Worm (Caenorhabditis elegans): Measurements from ENCODE around the gene ZK1290.11.

The ZK1290.11 gene

DNA sequence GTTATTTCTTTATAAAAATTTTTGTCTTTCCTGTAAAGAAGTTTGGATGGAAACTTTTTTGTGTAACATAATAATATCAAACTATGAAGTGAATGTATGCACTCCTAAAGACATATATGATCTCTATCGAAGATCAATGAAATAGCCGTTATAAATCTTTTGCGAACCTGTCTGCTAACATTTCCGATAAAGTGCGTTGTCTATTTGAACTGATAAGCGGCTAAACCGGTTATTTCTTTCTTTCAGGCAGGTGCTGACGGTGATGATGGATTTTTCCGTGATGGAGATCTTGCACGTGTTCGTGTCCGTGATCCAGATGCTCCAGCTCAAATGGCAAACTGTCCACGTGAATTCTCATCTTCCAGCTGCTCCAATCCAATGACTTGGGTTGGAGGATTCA lies 29.9 kb downstream of the ZK1290.11 start:
- TF ChIP-seq unc-62 (GFP tag; optimal IDR thresholded peaks at IDR 0.05) (no peak), fos-1 (tag; optimal IDR thresholded peaks at IDR 0.05) (no peak), ceh-9 (tag; optimal IDR thresholded peaks at IDR 0.05) (no peak), hmg-11 (tag; optimal IDR thresholded peaks at IDR 0.05) (no peak), elt-2 (tag; optimal IDR thresholded peaks at IDR 0.05) (no peak), ama-1 (optimal IDR thresholded peaks at IDR 0.05) (no peak), fkh-10 (GFP tag; optimal IDR thresholded peaks at IDR 0.05) (no peak), nhr-237 (tag; optimal IDR thresholded peaks at IDR 0.05) (no peak), nhr-67 (tag; optimal IDR thresholded peaks at IDR 0.05) (no peak), egl-5 (tag; optimal IDR thresholded peaks at IDR 0.05) (no peak), elt-3 (tag; optimal IDR thresholded peaks at IDR 0.05) (peak in 1 of 3 experiments; percentile 63), pqm-1 (tag; optimal IDR thresholded peaks at IDR 0.05) (no peak), nhr-23 (tag; optimal IDR thresholded peaks at IDR 0.05) (peak; percentile 52), eor-1 (tag; optimal IDR thresholded peaks at IDR 0.05) (no peak), egl-27 (tag; optimal IDR thresholded peaks at IDR 0.05) (no peak), ztf-4 (tag; optimal IDR thresholded peaks at IDR 0.05) (no peak), nhr-43 (tag; optimal IDR thresholded peaks at IDR 0.05; ENCODE audit: poor library complexity, severe bottlenecking) (peak; percentile 59), nhr-25 (tag; optimal IDR thresholded peaks at IDR 0.05) (no peak)

DNA sequence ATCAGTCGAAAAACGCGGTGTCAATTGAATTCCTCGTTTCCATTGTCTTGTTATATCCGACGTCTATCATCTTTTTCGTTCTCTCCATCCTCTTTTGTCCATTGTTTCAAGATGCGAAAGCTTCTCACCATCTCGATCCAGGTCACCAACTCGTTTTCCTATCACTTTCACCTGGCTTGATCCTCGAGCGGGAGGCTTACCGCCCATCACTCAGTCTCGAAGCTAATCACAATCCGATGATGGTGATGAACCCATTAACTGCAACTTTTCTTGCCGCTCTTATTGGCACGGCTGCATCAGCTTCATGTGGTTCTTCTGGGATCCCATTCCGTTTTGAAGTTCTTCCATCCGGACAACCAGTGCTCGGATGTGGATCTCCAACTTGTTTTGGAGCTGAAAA lies 30.4 kb downstream of the ZK1290.11 start, which contains the start of gene wrt-1:
TSS of gene wrt-1 (plus strand) at position 53 of the 400 bp plus-strand sequence.
- TF ChIP-seq elt-1 (tag; optimal IDR thresholded peaks at IDR 0.05) (no peak), elt-3 (tag; optimal IDR thresholded peaks at IDR 0.05) (no peak), nhr-76 (tag; optimal IDR thresholded peaks at IDR 0.05) (no peak), nhr-43 (tag; optimal IDR thresholded peaks at IDR 0.05; ENCODE audit: poor library complexity, severe bottlenecking) (no peak), ama-1 (optimal IDR thresholded peaks at IDR 0.05) (peak; percentile 19), zag-1 (tag; optimal IDR thresholded peaks at IDR 0.05) (no peak), nhr-23 (tag; optimal IDR thresholded peaks at IDR 0.05) (peak; percentile 41), pha-4 (tag; optimal IDR thresholded peaks at IDR 0.05) (no peak), nfya-1 (tag; optimal IDR thresholded peaks at IDR 0.05; ENCODE audit: insufficient read depth) (no peak), nhr-28 (tag; optimal IDR thresholded peaks at IDR 0.05) (no peak), ceh-16 (tag; optimal IDR thresholded peaks at IDR 0.05) (no peak), mdl-1 (tag; optimal IDR thresholded peaks at IDR 0.05) (no peak), nhr-67 (tag; optimal IDR thresholded peaks at IDR 0.05) (no peak), lin-15B (tag; optimal IDR thresholded peaks at IDR 0.05) (no peak), sea-2 (GFP tag; optimal IDR thresholded peaks at IDR 0.05) (no peak), nhr-77 (tag; optimal IDR thresholded peaks at IDR 0.05) (no peak)

DNA sequence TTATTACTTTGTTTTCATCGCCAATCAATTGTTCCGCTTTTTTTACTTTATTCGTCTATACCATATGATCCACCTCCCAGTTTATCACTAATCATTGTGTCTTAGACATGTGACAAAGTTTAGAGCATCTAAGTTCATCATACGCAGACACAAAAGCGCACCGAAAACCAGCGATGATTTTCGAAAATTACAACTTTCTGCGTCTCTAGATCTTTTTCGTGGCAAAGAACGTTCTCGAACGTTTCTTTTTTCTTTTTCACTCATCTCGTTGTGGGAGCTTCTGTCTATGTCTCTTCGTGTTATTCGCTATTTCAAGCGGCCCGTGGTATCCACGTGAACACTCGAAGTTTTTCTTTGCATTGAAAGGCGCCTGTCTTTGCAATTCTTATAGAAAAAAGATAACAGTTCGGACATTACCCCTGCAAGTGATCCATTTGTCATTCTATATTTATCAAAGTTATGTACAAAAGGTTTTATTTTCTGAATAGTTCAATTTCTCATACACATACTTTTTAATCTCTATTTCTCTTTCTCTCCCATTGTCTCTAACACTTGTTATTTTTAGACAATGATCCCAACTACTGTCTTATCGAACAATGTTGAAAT lies 32.2 kb downstream of the ZK1290.11 start, which contains the start of gene ZK1290.5:
TSS of gene ZK1290.5 (plus strand) at position 566 of the 606 bp plus-strand sequence.
- TF ChIP-seq fkh-10 (GFP tag; optimal IDR thresholded peaks at IDR 0.05) = no peak
- no peak for TF ChIP-seq sea-2 (GFP tag; optimal IDR thresholded peaks at IDR 0.05)
- peak; percentile 35 for TF ChIP-seq ztf-4 (tag; optimal IDR thresholded peaks at IDR 0.05)
- TF ChIP-seq daf-12 (tag; optimal IDR thresholded peaks at IDR 0.05) = no peak
- TF ChIP-seq pha-4 (tag; optimal IDR thresholded peaks at IDR 0.05) = peak; percentile 84
- TF ChIP-seq tbx-2 (tag; optimal IDR thresholded peaks at IDR 0.05) = peak; percentile 62
- TF ChIP-seq unc-39 (tag; optimal IDR thresholded peaks at IDR 0.05) = no peak
- no peak for TF ChIP-seq ZK546.5 (tag; optimal IDR thresholded peaks at IDR 0.05)
- TF ChIP-seq hmg-11 (tag; optimal IDR thresholded peaks at IDR 0.05) = no peak
- TF ChIP-seq ceh-82 (tag; optimal IDR thresholded peaks at IDR 0.05) = no peak
- TF ChIP-seq snpc-4 (tag; optimal IDR thresholded peaks at IDR 0.05) = peak; percentile 35
- TF ChIP-seq elt-3 (tag; optimal IDR thresholded peaks at IDR 0.05) = peak; percentile 1 to 61 (median 49)
- peak; percentile 86 for TF ChIP-seq nhr-25 (tag; optimal IDR thresholded peaks at IDR 0.05)
- no peak for TF ChIP-seq zag-1 (tag; optimal IDR thresholded peaks at IDR 0.05)
- peak; percentile 71 for TF ChIP-seq skn-1 (tag; optimal IDR thresholded peaks at IDR 0.05)
- TF ChIP-seq nfya-1 (tag; optimal IDR thresholded peaks at IDR 0.05; ENCODE audit: insufficient read depth) = peak; percentile 87
- no peak for TF ChIP-seq nhr-12 (tag; optimal IDR thresholded peaks at IDR 0.05)
- TF ChIP-seq elt-1 (tag; optimal IDR thresholded peaks at IDR 0.05) = peak; percentile 20
- TF ChIP-seq lsy-12 (tag; optimal IDR thresholded peaks at IDR 0.05) = peak; percentile 84
- TF ChIP-seq elt-2 (tag; optimal IDR thresholded peaks at IDR 0.05) = peak; percentile 94
- TF ChIP-seq egl-27 (tag; optimal IDR thresholded peaks at IDR 0.05) = peak; percentile 77
- TF ChIP-seq pqm-1 (tag; optimal IDR thresholded peaks at IDR 0.05) = peak; percentile 73
- no peak for TF ChIP-seq ceh-9 (tag; optimal IDR thresholded peaks at IDR 0.05)
- TF ChIP-seq fos-1 (tag; optimal IDR thresholded peaks at IDR 0.05) = peak; percentile 60
- no peak for TF ChIP-seq nhr-67 (tag; optimal IDR thresholded peaks at IDR 0.05)
- TF ChIP-seq lin-39 (tag; optimal IDR thresholded peaks at IDR 0.05) = peak; percentile 67
- TF ChIP-seq ceh-28 (tag; optimal IDR thresholded peaks at IDR 0.05) = peak; percentile 60
- TF ChIP-seq lin-15B (tag; optimal IDR thresholded peaks at IDR 0.05) = peak; percentile 58
- TF ChIP-seq mdl-1 (tag; optimal IDR thresholded peaks at IDR 0.05) = peak; percentile 53
- peak; percentile 34 for TF ChIP-seq unc-62 (GFP tag; optimal IDR thresholded peaks at IDR 0.05)
- no peak for TF ChIP-seq eor-1 (tag; optimal IDR thresholded peaks at IDR 0.05)
- no peak for TF ChIP-seq nhr-237 (tag; optimal IDR thresholded peaks at IDR 0.05)
- TF ChIP-seq R02D3.7 (tag; optimal IDR thresholded peaks at IDR 0.05) = no peak
- TF ChIP-seq jun-1 (tag; optimal IDR thresholded peaks at IDR 0.05) = peak; percentile 93
- no peak for TF ChIP-seq aly-2 (tag; optimal IDR thresholded peaks at IDR 0.05)
- peak; percentile 51 for TF ChIP-seq egl-5 (tag; optimal IDR thresholded peaks at IDR 0.05)
- no peak for TF ChIP-seq ama-1 (optimal IDR thresholded peaks at IDR 0.05)
- TF ChIP-seq nhr-23 (tag; optimal IDR thresholded peaks at IDR 0.05) = peak; percentile 92
- no peak for TF ChIP-seq nhr-76 (tag; optimal IDR thresholded peaks at IDR 0.05)
- no peak for TF ChIP-seq fkh-2 (tag; optimal IDR thresholded peaks at IDR 0.05)
- peak; percentile 80 for TF ChIP-seq nhr-11 (tag; optimal IDR thresholded peaks at IDR 0.05)

Data from whole organism, L3 larva.